Fruit fly (Drosophila melanogaster): ENCODE measurements around the gene CkIalpha.
A peak's percentile ranks its signal among the peaks of the same experiment; 100 is the strongest.

CkIalpha gene

dm6 chrX:12631317-12632156 is 21.9 kb upstream of the CkIalpha start, which contains the start of gene Tomosyn (continued):
- TF ChIP-seq Hmr (GFP tag; optimal IDR thresholded peaks at IDR 0.05) = peak; percentile 48
- TF ChIP-seq bbx (GFP tag; IDR thresholded peaks at IDR 0.05; ENCODE audit: partially characterized antibody) = peak; percentile 86
- TF ChIP-seq Adf1 (GFP tag; IDR thresholded peaks at IDR 0.05) = no peak
- TF ChIP-seq BEAF-32 (GFP tag; optimal IDR thresholded peaks at IDR 0.05) = peak; percentile 82
- no peak for TF ChIP-seq CG10209 (GFP tag; optimal IDR thresholded peaks at IDR 0.05)
- TF ChIP-seq NK7.1 (GFP tag; optimal IDR thresholded peaks at IDR 0.05) = no peak
- peak; percentile 49 for TF ChIP-seq CG13424 (tag; optimal IDR thresholded peaks at IDR 0.05)
- no peak for TF ChIP-seq CG11560 (tag; IDR thresholded peaks at IDR 0.05)
- TF ChIP-seq ro (GFP tag; IDR thresholded peaks at IDR 0.05) = no peak
- no peak for TF ChIP-seq CG17568 (GFP tag; optimal IDR thresholded peaks at IDR 0.05)
- TF ChIP-seq CHES-1-like (GFP tag; optimal IDR thresholded peaks at IDR 0.05) = peak; percentile 51
- TF ChIP-seq Blimp-1 (GFP tag; optimal IDR thresholded peaks at IDR 0.05) = peak; percentile 46
- TF ChIP-seq CG32767 (GFP tag; IDR thresholded peaks at IDR 0.05) = no peak
- TF ChIP-seq Atf3 (GFP tag; optimal IDR thresholded peaks at IDR 0.05) = no peak
- TF ChIP-seq ap (GFP tag; IDR thresholded peaks at IDR 0.05) = no peak
- TF ChIP-seq Rx (GFP tag; IDR thresholded peaks at IDR 0.05) = no peak
- TF ChIP-seq Eip74EF (GFP tag; optimal IDR thresholded peaks at IDR 0.05) = no peak
- TF ChIP-seq CG31365 (tag; optimal IDR thresholded peaks at IDR 0.05) = no peak
- TF ChIP-seq CG14050 (GFP tag; IDR thresholded peaks at IDR 0.05) = no peak; the same call in 2 of the 3 replicates
- TF ChIP-seq Awh (GFP tag; IDR thresholded peaks at IDR 0.05) = no peak
- TF ChIP-seq Taf1 (GFP tag; IDR thresholded peaks at IDR 0.05) = no peak
- TF ChIP-seq CG30020 (tag; optimal IDR thresholded peaks at IDR 0.05) = peak; percentile 14
- no peak for TF ChIP-seq Hr78 (GFP tag; optimal IDR thresholded peaks at IDR 0.05)
- TF ChIP-seq CG9876 (GFP tag; optimal IDR thresholded peaks at IDR 0.05) = no peak
- TF ChIP-seq Scr (GFP tag; IDR thresholded peaks at IDR 0.05; ENCODE audit: partially characterized antibody) = peak; percentile 77
- TF ChIP-seq croc (GFP tag; conservative IDR thresholded peaks at IDR 0.05) = no peak; the same call in 2 of the 3 replicates
- no peak for TF ChIP-seq zf30C (GFP tag; optimal IDR thresholded peaks at IDR 0.05)
- no peak for TF ChIP-seq CG6813 (GFP tag; optimal IDR thresholded peaks at IDR 0.05)
- no peak for TF ChIP-seq Lim3 (GFP tag; IDR thresholded peaks at IDR 0.05)
- TF ChIP-seq so (GFP tag; IDR thresholded peaks at IDR 0.05) = no peak
- no peak for TF ChIP-seq ac (GFP tag; optimal IDR thresholded peaks at IDR 0.05)
- TF ChIP-seq crol (GFP tag; IDR thresholded peaks at IDR 0.05) = peak; percentile 84
- TF ChIP-seq aop (GFP tag; IDR thresholded peaks at IDR 0.05) = no peak
- TF ChIP-seq HmgZ (tag; optimal IDR thresholded peaks at IDR 0.05) = peak; percentile 37
- no peak for TF ChIP-seq CG18476 (GFP tag; optimal IDR thresholded peaks at IDR 0.05)
- no peak for TF ChIP-seq CG4282 (GFP tag; optimal IDR thresholded peaks at IDR 0.05)
- no peak for TF ChIP-seq sqz (GFP tag; optimal IDR thresholded peaks at IDR 0.05)
- TF ChIP-seq CG1233 (GFP tag; optimal IDR thresholded peaks at IDR 0.05) = no peak
- no peak for TF ChIP-seq Ravus (GFP tag; IDR thresholded peaks at IDR 0.05)
- TF ChIP-seq CG10979 (tag; optimal IDR thresholded peaks at IDR 0.05) = peak; percentile 37
- TF ChIP-seq CG4730 (GFP tag; IDR thresholded peaks at IDR 0.05) = no peak
- TF ChIP-seq Hr3 (GFP tag; optimal IDR thresholded peaks at IDR 0.05) = peak; percentile 35
- TF ChIP-seq kni (GFP tag; optimal IDR thresholded peaks at IDR 0.05) = no peak
- no peak for TF ChIP-seq ewg (GFP tag; optimal IDR thresholded peaks at IDR 0.05)
- no peak for TF ChIP-seq ase (GFP tag; IDR thresholded peaks at IDR 0.05)
- no peak for TF ChIP-seq CG6854 (GFP tag; optimal IDR thresholded peaks at IDR 0.05)
- TF ChIP-seq Bdp1 (GFP tag; optimal IDR thresholded peaks at IDR 0.05) = no peak
- peak; percentile 15 to 33 for TF ChIP-seq Pdp1 (GFP tag; optimal IDR thresholded peaks at IDR 0.05)
- no peak for TF ChIP-seq cato (GFP tag; optimal IDR thresholded peaks at IDR 0.05; ENCODE audit: borderline replicate concordance)

Data from whole organism, embryonic.